Worm (Caenorhabditis elegans) whole organism, mixed stage, embryonic: ENCODE measurements around the gene fbxb-71.

ENCODE experiments used
- M03D4.4 ChIP-seq: sonication (generic microtip); optimal IDR thresholded peaks from 2 replicates; lab custom pipeline; 2017; ENCODE audit warnings: mild to moderate bottlenecking, missing genetic modification characterization, missing compliant biosample characterization
- bed-3 ChIP-seq: fragments of 200-800 bp; sonication (Bioruptor generic); optimal IDR thresholded peaks from 3 replicates; lab custom pipeline; 2018; ENCODE audit warnings: mild to moderate bottlenecking, missing genetic modification characterization, moderate library complexity, missing compliant biosample characterization
- blmp-1 ChIP-seq: fragments of 150-350 bp; optimal IDR thresholded peaks from 2 replicates; lab custom pipeline; 2014; ENCODE audit warnings: missing biosample characterization, missing genetic modification characterization
- ceh-43 ChIP-seq: fragments of 200-800 bp; sonication (Bioruptor generic); optimal IDR thresholded peaks from 2 replicates; lab custom pipeline; 2018; ENCODE audit warnings: mild to moderate bottlenecking, missing genetic modification characterization, moderate library complexity, missing compliant biosample characterization
- ceh-83 ChIP-seq: fragments of 200-800 bp; sonication (Bioruptor generic); optimal IDR thresholded peaks from 2 replicates; lab custom pipeline; 2018; ENCODE audit warnings: mild to moderate bottlenecking, missing genetic modification characterization, missing compliant biosample characterization
- cnd-1 ChIP-seq: fragments of 200-800 bp; sonication (Bioruptor generic); optimal IDR thresholded peaks from 2 replicates; lab custom pipeline; 2018; ENCODE audit warnings: mild to moderate bottlenecking, missing genetic modification characterization, missing compliant biosample characterization
- elt-1 ChIP-seq: sonication (generic microtip); optimal IDR thresholded peaks from 2 replicates; lab custom pipeline; 2017; ENCODE audit warnings: missing genetic modification characterization, mild to moderate bottlenecking, missing compliant biosample characterization, antibody characterized with exemption, moderate library complexity, borderline replicate concordance; ENCODE audit not compliant: insufficient read depth
- elt-3 ChIP-seq: fragments of 150-350 bp; optimal IDR thresholded peaks from 2 replicates; lab custom pipeline; 2014; ENCODE audit warnings: missing biosample characterization, missing genetic modification characterization
- flh-1 ChIP-seq: fragments of 200-800 bp; sonication (Bioruptor generic); optimal IDR thresholded peaks from 2 replicates; lab custom pipeline; 2018; ENCODE audit warnings: mild to moderate bottlenecking, missing genetic modification characterization, moderate library complexity, missing compliant biosample characterization
- ham-2 ChIP-seq: fragments of 200-800 bp; sonication (Bioruptor generic); optimal IDR thresholded peaks from 2 replicates; lab custom pipeline; 2018; ENCODE audit warnings: mild to moderate bottlenecking, missing genetic modification characterization, missing compliant biosample characterization
- hlh-1 ChIP-seq: fragments of 150-350 bp; optimal IDR thresholded peaks from 2 replicates; lab custom pipeline; 2014; ENCODE audit warnings: missing biosample characterization, missing genetic modification reagents, missing genetic modification characterization
- lin-13 ChIP-seq: fragments of 150-350 bp; optimal IDR thresholded peaks from 2 replicates; lab custom pipeline; 2014; ENCODE audit warnings: missing biosample characterization, missing genetic modification characterization
- lin-32 ChIP-seq: fragments of 200-800 bp; sonication (Bioruptor generic); optimal IDR thresholded peaks from 2 replicates; lab custom pipeline; 2018; ENCODE audit warnings: mild to moderate bottlenecking, missing genetic modification characterization, missing compliant biosample characterization
- lsy-2 ChIP-seq: fragments of 150-350 bp; optimal IDR thresholded peaks from 2 replicates; lab custom pipeline; 2014; ENCODE audit warnings: missing biosample characterization, missing genetic modification characterization
- mab-5 ChIP-seq: fragments of 150-350 bp; optimal IDR thresholded peaks from 2 replicates; lab custom pipeline; 2014; ENCODE audit warnings: missing biosample characterization, missing genetic modification characterization
- mep-1 ChIP-seq: fragments of 150-350 bp; optimal IDR thresholded peaks from 2 replicates; lab custom pipeline; 2017; ENCODE audit warnings: missing biosample characterization, missing genetic modification reagents, missing genetic modification characterization, inconsistent platforms
- mls-2 ChIP-seq: sonication (generic microtip); optimal IDR thresholded peaks from 2 replicates; lab custom pipeline; 2016; ENCODE audit warnings: mild to moderate bottlenecking, missing genetic modification characterization, moderate library complexity, missing compliant biosample characterization
- nhr-12 ChIP-seq: fragments of 150-350 bp; optimal IDR thresholded peaks from 2 replicates; lab custom pipeline; 2014; ENCODE audit warnings: missing biosample characterization, missing genetic modification characterization
- nhr-2 ChIP-seq: fragments of 150-350 bp; optimal IDR thresholded peaks from 2 replicates; lab custom pipeline; 2014; ENCODE audit warnings: missing biosample characterization, missing genetic modification characterization
- nhr-237 ChIP-seq: fragments of 150-350 bp; optimal IDR thresholded peaks from 2 replicates; lab custom pipeline; 2014; ENCODE audit warnings: missing biosample characterization, missing genetic modification characterization
- nhr-28 ChIP-seq: fragments of 150-350 bp; optimal IDR thresholded peaks from 2 replicates; lab custom pipeline; 2014; ENCODE audit warnings: missing biosample characterization, missing genetic modification characterization
- nhr-76 ChIP-seq: sonication (generic microtip); optimal IDR thresholded peaks from 2 replicates; lab custom pipeline; 2017; ENCODE audit warnings: missing biosample characterization, missing genetic modification characterization
- pha-4 ChIP-seq: fragments of 150-350 bp; optimal IDR thresholded peaks from 2 replicates; lab custom pipeline; 2018; ENCODE audit warnings: missing biosample characterization, missing genetic modification reagents, missing genetic modification characterization
- sem-2 ChIP-seq: fragments of 200-800 bp; sonication (Bioruptor generic); optimal IDR thresholded peaks from 2 replicates; lab custom pipeline; 2018; ENCODE audit warnings: mild to moderate bottlenecking, missing genetic modification characterization, missing compliant biosample characterization
- snpc-4 ChIP-seq: fragments of 150-350 bp; optimal IDR thresholded peaks from 2 replicates; lab custom pipeline; 2014; ENCODE audit warnings: missing biosample characterization, missing genetic modification characterization
- sptf-1 ChIP-seq: sonication (generic microtip); optimal IDR thresholded peaks from 2 replicates; lab custom pipeline; 2017; ENCODE audit warnings: mild to moderate bottlenecking, missing genetic modification characterization, moderate library complexity, missing compliant biosample characterization
- tbx-8 ChIP-seq: fragments of 200-800 bp; sonication (Bioruptor generic); optimal IDR thresholded peaks from 2 replicates; lab custom pipeline; 2018; ENCODE audit warnings: mild to moderate bottlenecking, missing genetic modification characterization, moderate library complexity, missing compliant biosample characterization
- unc-120 ChIP-seq: sonication (generic microtip); optimal IDR thresholded peaks from 2 replicates; lab custom pipeline; 2017; ENCODE audit warnings: missing genetic modification characterization, missing compliant biosample characterization; ENCODE audit not compliant: poor library complexity, severe bottlenecking
- unc-39 ChIP-seq: fragments of 150-350 bp; optimal IDR thresholded peaks from 2 replicates; lab custom pipeline; 2014; ENCODE audit warnings: missing biosample characterization, missing genetic modification characterization
- unc-62 ChIP-seq: fragments of 150-350 bp; optimal IDR thresholded peaks from 2 replicates; lab custom pipeline; 2014; ENCODE audit warnings: missing biosample characterization, missing genetic modification reagents, missing genetic modification characterization
- ztf-11 ChIP-seq: fragments of 150-350 bp; optimal IDR thresholded peaks from 2 replicates; lab custom pipeline; 2014; ENCODE audit warnings: missing biosample characterization, missing genetic modification characterization

Gene fbxb-71

DNA sequence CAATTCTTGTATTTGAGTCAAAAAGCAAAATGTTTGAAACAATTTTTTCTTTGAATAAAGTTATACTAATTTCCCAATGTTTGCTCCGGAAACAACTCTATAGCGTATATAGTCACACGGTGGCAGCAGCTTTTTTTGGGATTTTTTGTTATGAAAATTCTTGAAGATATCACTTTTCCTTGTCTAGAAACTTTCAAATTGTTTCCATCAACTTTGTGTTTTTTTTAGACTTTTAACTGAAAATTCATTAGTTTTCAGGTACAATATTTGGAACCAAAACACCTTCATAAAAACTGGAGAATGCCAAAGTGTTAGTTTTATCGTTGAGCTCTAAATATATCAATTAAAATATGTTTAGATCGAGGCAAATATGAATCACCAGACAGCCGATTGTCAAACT, 9.9 kb downstream of the fbxb-71 start, which contains the start of gene K09C4.7:
K09C4.7 (plus strand) TSS at position 301 of the 400 bp plus-strand sequence.
- no peak for TF ChIP-seq sptf-1 (tag; lab: Kevin White, UChicago)
- no peak for TF ChIP-seq nhr-28 (tag; lab: Kevin White, UChicago)
- no peak for TF ChIP-seq ceh-83 (GFP tag; lab: Kevin White, UChicago)
- no peak for TF ChIP-seq nhr-12 (tag; lab: Kevin White, UChicago)
- no peak for TF ChIP-seq ceh-43 (GFP tag; lab: Kevin White, UChicago)
- TF ChIP-seq tbx-8 (GFP tag; lab: Kevin White, UChicago), result no peak
- TF ChIP-seq snpc-4 (tag; lab: Kevin White, UChicago), result no peak
- TF ChIP-seq flh-1 (GFP tag; lab: Kevin White, UChicago), result no peak
- no peak for TF ChIP-seq lin-13 (tag; lab: Kevin White, UChicago)
- TF ChIP-seq ham-2 (GFP tag; lab: Kevin White, UChicago), result no peak
- no peak for TF ChIP-seq nhr-2 (tag; lab: Kevin White, UChicago)
- TF ChIP-seq pha-4, result no peak
- no peak for TF ChIP-seq unc-39 (tag; lab: Kevin White, UChicago)
- no peak for TF ChIP-seq ztf-11 (tag; lab: Kevin White, UChicago)
- TF ChIP-seq unc-120 (tag; lab: Kevin White, UChicago), result no peak
- no peak for TF ChIP-seq elt-1 (tag; lab: Kevin White, UChicago)
- TF ChIP-seq mab-5 (tag; lab: Kevin White, UChicago), result no peak
- TF ChIP-seq blmp-1 (tag; lab: Kevin White, UChicago), result no peak
- no peak for TF ChIP-seq elt-3 (tag; lab: Kevin White, UChicago)

ce11 chrX:3280130-3280529, 17.4 kb downstream of the fbxb-71 start, which contains the start of gene K09C4.10:
K09C4.10 (minus strand) TSS chrX:3280230.
- TF ChIP-seq lin-32 (GFP tag; lab: Kevin White, UChicago) (no peak), lin-13 (tag; lab: Kevin White, UChicago) (no peak), flh-1 (GFP tag; lab: Kevin White, UChicago) (no peak), mab-5 (tag; lab: Kevin White, UChicago) (no peak), unc-39 (tag; lab: Kevin White, UChicago) (no peak), nhr-28 (tag; lab: Kevin White, UChicago) (no peak), mep-1 (no peak), ztf-11 (tag; lab: Kevin White, UChicago) (no peak), unc-62 (no peak), hlh-1 (tag; lab: Kevin White, UChicago) (no peak), lsy-2 (tag; lab: Kevin White, UChicago) (no peak), nhr-237 (tag; lab: Kevin White, UChicago) (no peak), cnd-1 (no peak), ham-2 (GFP tag; lab: Kevin White, UChicago) (no peak), nhr-76 (tag; lab: Kevin White, UChicago) (no peak), bed-3 (GFP tag; lab: Kevin White, UChicago) (no peak)

- TF ChIP-seq nhr-237 (tag; lab: Kevin White, UChicago) (no peak), nhr-76 (tag; lab: Kevin White, UChicago) (no peak), bed-3 (GFP tag; lab: Kevin White, UChicago) (no peak), mls-2 (no peak), mep-1 (no peak)
Measured at ce11 chrX:3282306-3282705, 19.6 kb downstream of the fbxb-71 start, which contains the start of gene K09C4.5. K09C4.5 (plus strand) TSS chrX:3282631.

- TF ChIP-seq lin-13 (tag; lab: Kevin White, UChicago) (no peak), blmp-1 (tag; lab: Kevin White, UChicago) (no peak), mab-5 (tag; lab: Kevin White, UChicago) (no peak), nhr-237 (tag; lab: Kevin White, UChicago) (no peak), mls-2 (no peak), elt-3 (tag; lab: Kevin White, UChicago) (no peak), unc-39 (tag; lab: Kevin White, UChicago) (no peak), nhr-12 (tag; lab: Kevin White, UChicago) (no peak), sem-2 (GFP tag; lab: Kevin White, UChicago) (no peak), cnd-1 (no peak), M03D4.4 (tag; lab: Kevin White, UChicago) (no peak), lsy-2 (tag; lab: Kevin White, UChicago) (no peak)
Measured at ce11 chrX:3283189-3283588, 20.5 kb downstream of the fbxb-71 start.
